Worm (Caenorhabditis elegans) whole organism, midembryonic: ENCODE measurements around the gene eelo-2.

Experiments
- T22C8.4 ChIP-seq: fragments of 200-800 bp; sonication (Bioruptor generic); IDR thresholded peaks from 2 replicates; pipeline ENCODE4 v1.3.6; 2022; ENCODE audit warnings: missing genetic modification characterization, missing compliant biosample characterization
- flt-1 ChIP-seq: fragments of 200-800 bp; sonication (Bioruptor generic); IDR thresholded peaks from 2 replicates; pipeline ENCODE4 v1.3.6; 2022; ENCODE audit warnings: missing genetic modification characterization, missing compliant biosample characterization
- tab-1 ChIP-seq: fragments of 200-800 bp; sonication (Bioruptor generic); IDR thresholded peaks from 2 replicates; pipeline ENCODE4 v1.3.6; 2022; ENCODE audit warnings: missing genetic modification characterization, missing compliant biosample characterization
- ztf-23 ChIP-seq: fragments of 200-800 bp; sonication (Bioruptor generic); IDR thresholded peaks from 2 replicates; pipeline ENCODE4 v1.3.6; 2022; ENCODE audit warnings: missing genetic modification reagents, missing genetic modification characterization, missing compliant biosample characterization

ce11 chrIV:17267304-17267891, 17.5 kb downstream of the eelo-2 start:
- TF ChIP-seq ztf-23, result no peak
- TF ChIP-seq tab-1 (GFP tag; lab: Robert Waterston, UW), result no peak
- TF ChIP-seq T22C8.4 (GFP tag; lab: Robert Waterston, UW), result no peak
- TF ChIP-seq flt-1 (GFP tag; lab: Robert Waterston, UW), result no peak
